Worm (Caenorhabditis elegans) whole organism, late embryonic: ENCODE data around the gene tebp-2.

Experiments
- ama-1 ChIP-seq: fragments of 150-350 bp; optimal IDR thresholded peaks from 2 replicates; lab custom pipeline; 2014
- ceh-45 ChIP-seq: fragments of 200-800 bp; sonication (Bioruptor generic); IDR thresholded peaks from 2 replicates; pipeline ENCODE4 v1.3.6; 2022; ENCODE audit warnings: missing genetic modification reagents, missing genetic modification characterization, missing compliant biosample characterization
- ceh-9 ChIP-seq: sonication (generic microtip); optimal IDR thresholded peaks from 2 replicates; lab custom pipeline; 2016; ENCODE audit warnings: mild to moderate bottlenecking, missing genetic modification characterization, inconsistent platforms, missing compliant biosample characterization
- ets-4 ChIP-seq: sonication (generic microtip); optimal IDR thresholded peaks from 2 replicates; lab custom pipeline; 2016; ENCODE audit warnings: missing genetic modification characterization, missing compliant biosample characterization
- hlh-8 ChIP-seq: sonication (generic microtip); optimal IDR thresholded peaks from 2 replicates; lab custom pipeline; 2016; ENCODE audit warnings: missing genotype, missing genetic modification characterization, missing compliant biosample characterization
- lim-6 ChIP-seq: sonication (generic microtip); optimal IDR thresholded peaks from 2 replicates; lab custom pipeline; 2016; ENCODE audit warnings: missing genetic modification characterization, missing compliant biosample characterization
- lin-11 ChIP-seq: fragments of 200-800 bp; sonication (Bioruptor generic); optimal IDR thresholded peaks from 2 replicates; lab custom pipeline; 2018; ENCODE audit warnings: mild to moderate bottlenecking, missing genetic modification characterization, missing compliant biosample characterization
- sdc-2 ChIP-seq: sonication (generic microtip); optimal IDR thresholded peaks from 2 replicates; lab custom pipeline; 2016; ENCODE audit warnings: missing genotype, missing genetic modification characterization, missing compliant biosample characterization
- sox-4 ChIP-seq: sonication (generic microtip); optimal IDR thresholded peaks from 2 replicates; lab custom pipeline; 2017; ENCODE audit warnings: mild to moderate bottlenecking, missing genetic modification characterization, inconsistent platforms, missing compliant biosample characterization

- no peak for TF ChIP-seq ets-4 (tag; lab: Kevin White, UChicago)
- no peak for TF ChIP-seq hlh-8 (tag; lab: Kevin White, UChicago)
- no peak for TF ChIP-seq ceh-9 (tag; lab: Kevin White, UChicago)
- TF ChIP-seq lim-6 (tag; lab: Kevin White, UChicago): no peak
- no peak for TF ChIP-seq sdc-2 (tag; lab: Kevin White, UChicago)
- TF ChIP-seq sox-4: no peak
- no peak for TF ChIP-seq ama-1
- no peak for TF ChIP-seq ceh-45 (GFP tag; lab: Robert Waterston, UW)
- no peak for TF ChIP-seq lin-11 (tag; lab: Kevin White, UChicago)
These were observed 41.3 kb downstream of the tebp-2 start for ce11 chrIV:5582760-5583159.
